Worm (Caenorhabditis elegans) whole organism, L4 larva: ENCODE data around the gene F20B6.5.
A peak's percentile ranks its signal among the peaks of the same experiment; 100 is the strongest.

Experiments
- D1046.2 ChIP-seq: fragments of 200-800 bp; sonication (Bioruptor generic); IDR thresholded peaks from 2 replicates; pipeline ENCODE4 v1.3.6; 2022; ENCODE audit warnings: missing genetic modification characterization, missing compliant biosample characterization
- F10B5.3 ChIP-seq: sonication (generic microtip); optimal IDR thresholded peaks from 2 replicates; lab custom pipeline; 2016; ENCODE audit warnings: mild to moderate bottlenecking, missing genetic modification characterization, missing compliant biosample characterization
- F44E2.7 ChIP-seq: fragments of 200-800 bp; sonication (Bioruptor generic); IDR thresholded peaks from 2 replicates; pipeline ENCODE4 v2.1.2; 2022; ENCODE audit warnings: missing genetic modification characterization, missing compliant biosample characterization
- R02D3.7 ChIP-seq: fragments of 150-350 bp; sonication (generic microtip); optimal IDR thresholded peaks from 3 replicates; lab custom pipeline; 2014; ENCODE audit warnings: missing biosample characterization, missing genetic modification characterization
- T26A8.4 ChIP-seq: fragments of 200-800 bp; sonication (Bioruptor generic); IDR thresholded peaks from 2 replicates; pipeline ENCODE4 v1.3.6; 2022; ENCODE audit warnings: missing genetic modification characterization, missing compliant biosample characterization
- Y5F2A.4 ChIP-seq: fragments of 200-800 bp; sonication (Bioruptor generic); optimal IDR thresholded peaks from 2 replicates; lab custom pipeline; 2018; ENCODE audit warnings: mild to moderate bottlenecking, missing genetic modification characterization, missing compliant biosample characterization
- aha-1 ChIP-seq: fragments of 150-350 bp; peaks from one replicate; lab custom pipeline; 2014; ENCODE audit warnings: missing biosample characterization, missing genetic modification characterization
- ceh-20 ChIP-seq: fragments of 200-800 bp; sonication (Bioruptor generic); IDR thresholded peaks from 2 replicates; pipeline ENCODE4 v1.3.6; 2022; ENCODE audit warnings: missing genetic modification reagents, missing genetic modification characterization, missing compliant biosample characterization
- ctbp-1 ChIP-seq: fragments of 200-800 bp; sonication (Bioruptor generic); IDR thresholded peaks from 2 replicates; pipeline ENCODE4 v1.3.6; 2022; ENCODE audit warnings: missing genetic modification reagents, missing genetic modification characterization, missing compliant biosample characterization
- daf-16 ChIP-seq, 3 experiments: sonication (generic microtip); optimal IDR thresholded peaks; 2 replicates each; lab custom pipeline; 2016 to 2017; ENCODE audit warnings: missing genetic modification characterization in 3 of 3, missing genetic modification reagents in 3 of 3, mild to moderate bottlenecking in 2 of 3, missing compliant biosample characterization in 2 of 3, missing biosample characterization in 1 of 3, moderate library complexity in 1 of 3
- daf-19 ChIP-seq: fragments of 200-800 bp; sonication (Bioruptor generic); conservative IDR thresholded peaks from 2 replicates; pipeline ENCODE4 v1.3.6; 2022; ENCODE audit warnings: missing genetic modification characterization, missing compliant biosample characterization
- dmd-6 ChIP-seq: fragments of 200-800 bp; sonication (Bioruptor generic); IDR thresholded peaks from 2 replicates; pipeline ENCODE4 v1.3.6; 2022; ENCODE audit warnings: missing genetic modification reagents, missing genetic modification characterization, missing compliant biosample characterization
- dmd-9 ChIP-seq: fragments of 200-800 bp; sonication (Bioruptor generic); IDR thresholded peaks from 2 replicates; pipeline ENCODE4 v1.3.6; 2022; ENCODE audit warnings: missing genetic modification reagents, missing genetic modification characterization, missing compliant biosample characterization
- dpl-1 ChIP-seq: fragments of 150-350 bp; optimal IDR thresholded peaks from 2 replicates; lab custom pipeline; 2014; ENCODE audit warnings: missing biosample characterization, missing genetic modification reagents, missing genetic modification characterization
- egl-27 ChIP-seq: sonication (generic microtip); optimal IDR thresholded peaks from 3 replicates; lab custom pipeline; 2017; ENCODE audit warnings: missing biosample characterization, missing genetic modification reagents, missing genetic modification characterization
- fkh-10 ChIP-seq: fragments of 150-350 bp; optimal IDR thresholded peaks from 2 replicates; lab custom pipeline; 2014; ENCODE audit warnings: missing biosample characterization, missing genetic modification reagents, missing genetic modification characterization
- fos-1 ChIP-seq: fragments of 150-350 bp; optimal IDR thresholded peaks from 2 replicates; lab custom pipeline; 2014; ENCODE audit warnings: missing biosample characterization, missing genetic modification characterization
- gei-8 ChIP-seq: fragments of 200-800 bp; sonication (Bioruptor generic); optimal IDR thresholded peaks from 2 replicates; lab custom pipeline; 2018; ENCODE audit warnings: mild to moderate bottlenecking, missing genetic modification characterization, missing compliant biosample characterization
- hlh-11 ChIP-seq: fragments of 200-800 bp; sonication (Bioruptor generic); optimal IDR thresholded peaks from 2 replicates; lab custom pipeline; 2018; ENCODE audit warnings: mild to moderate bottlenecking, missing genetic modification characterization, missing compliant biosample characterization
- hlh-30 ChIP-seq: sonication (generic microtip); optimal IDR thresholded peaks from 2 replicates; lab custom pipeline; 2017; ENCODE audit warnings: antibody characterized with exemption, mild to moderate bottlenecking, missing genetic modification characterization, missing compliant biosample characterization; ENCODE audit not compliant: insufficient read depth
- hmg-1.1 ChIP-seq: fragments of 200-800 bp; sonication (Bioruptor generic); IDR thresholded peaks from 2 replicates; pipeline ENCODE4 v1.3.6; 2022; ENCODE audit warnings: missing genetic modification reagents, missing genetic modification characterization, missing compliant biosample characterization
- lim-7 ChIP-seq: fragments of 200-800 bp; sonication (Bioruptor generic); IDR thresholded peaks from 2 replicates; pipeline ENCODE4 v1.3.6; 2022; ENCODE audit warnings: missing genetic modification characterization, missing compliant biosample characterization
- lin-15B ChIP-seq: fragments of 150-350 bp; sonication (generic microtip); optimal IDR thresholded peaks from 3 replicates; lab custom pipeline; 2014; ENCODE audit warnings: missing biosample characterization, missing genetic modification characterization
- lin-38 ChIP-seq: fragments of 200-800 bp; sonication (Bioruptor generic); IDR thresholded peaks from 2 replicates; pipeline ENCODE4 v1.3.6; 2022; ENCODE audit warnings: missing genetic modification reagents, missing genetic modification characterization, missing compliant biosample characterization
- lin-39 ChIP-seq: fragments of 150-350 bp; optimal IDR thresholded peaks from 2 replicates; lab custom pipeline; 2014; ENCODE audit warnings: missing biosample characterization, missing genetic modification reagents, missing genetic modification characterization
- madf-9 ChIP-seq: fragments of 200-800 bp; sonication (Bioruptor generic); conservative IDR thresholded peaks from 2 replicates; pipeline ENCODE4 v1.3.6; 2022; ENCODE audit warnings: missing genetic modification reagents, missing genetic modification characterization, missing compliant biosample characterization
- mep-1 ChIP-seq: fragments of 150-350 bp; sonication (generic microtip); optimal IDR thresholded peaks from 3 replicates; lab custom pipeline; 2014; ENCODE audit warnings: missing biosample characterization, missing genetic modification characterization
- nhr-102 ChIP-seq: sonication (generic microtip); optimal IDR thresholded peaks from 2 replicates; lab custom pipeline; 2016; ENCODE audit warnings: mild to moderate bottlenecking, missing genetic modification characterization, moderate library complexity, missing compliant biosample characterization
- nhr-42 ChIP-seq: fragments of 200-800 bp; sonication (Bioruptor generic); IDR thresholded peaks from 2 replicates; pipeline ENCODE4 v1.3.6; 2022; ENCODE audit warnings: missing genetic modification characterization, missing compliant biosample characterization
- nhr-48 ChIP-seq: sonication (generic microtip); optimal IDR thresholded peaks from 2 replicates; lab custom pipeline; 2016; ENCODE audit warnings: mild to moderate bottlenecking, missing genetic modification characterization, missing compliant biosample characterization
- nhr-6 ChIP-seq: fragments of 150-350 bp; optimal IDR thresholded peaks from 2 replicates; lab custom pipeline; 2014; ENCODE audit warnings: missing biosample characterization, missing genetic modification characterization
- sdz-12 ChIP-seq: fragments of 200-800 bp; sonication (Bioruptor generic); optimal IDR thresholded peaks from 2 replicates; lab custom pipeline; 2018; ENCODE audit warnings: mild to moderate bottlenecking, missing genetic modification characterization, missing compliant biosample characterization
- set-16 ChIP-seq: fragments of 200-800 bp; sonication (Bioruptor generic); IDR thresholded peaks from 2 replicates; pipeline ENCODE4 v1.3.6; 2022; ENCODE audit warnings: missing genetic modification reagents, missing genetic modification characterization, missing compliant biosample characterization
- skn-1 ChIP-seq: fragments of 150-350 bp; optimal IDR thresholded peaks from 2 replicates; lab custom pipeline; 2014; ENCODE audit warnings: missing biosample characterization, missing genetic modification characterization
- snpc-1.2 ChIP-seq: fragments of 200-800 bp; sonication (Bioruptor generic); IDR thresholded peaks from 2 replicates; pipeline ENCODE4 v1.3.6; 2022; ENCODE audit warnings: missing genetic modification reagents, missing genetic modification characterization, missing compliant biosample characterization
- tag-97 ChIP-seq: fragments of 200-800 bp; sonication (Bioruptor generic); IDR thresholded peaks from 2 replicates; pipeline ENCODE4 v1.3.6; 2022; ENCODE audit warnings: missing genetic modification characterization, missing compliant biosample characterization
- vab-7 ChIP-seq: fragments of 200-800 bp; sonication (Bioruptor generic); IDR thresholded peaks from 2 replicates; pipeline ENCODE4 v1.3.6; 2022; ENCODE audit warnings: missing genetic modification reagents, missing genetic modification characterization, missing compliant biosample characterization
- zfp-3 ChIP-seq: fragments of 200-800 bp; sonication (Bioruptor generic); conservative IDR thresholded peaks from 2 replicates; pipeline ENCODE4 v1.3.6; 2022; ENCODE audit warnings: missing genetic modification reagents, missing genetic modification characterization, missing compliant biosample characterization
- zip-11 ChIP-seq: fragments of 200-800 bp; sonication (Bioruptor generic); IDR thresholded peaks from 2 replicates; pipeline ENCODE4 v1.3.6; 2022; ENCODE audit warnings: missing genetic modification characterization, missing compliant biosample characterization
- zip-2 ChIP-seq: fragments of 150-350 bp; optimal IDR thresholded peaks from 2 replicates; lab custom pipeline; 2014; ENCODE audit warnings: missing biosample characterization, missing genetic modification characterization

Gene F20B6.5

DNA sequence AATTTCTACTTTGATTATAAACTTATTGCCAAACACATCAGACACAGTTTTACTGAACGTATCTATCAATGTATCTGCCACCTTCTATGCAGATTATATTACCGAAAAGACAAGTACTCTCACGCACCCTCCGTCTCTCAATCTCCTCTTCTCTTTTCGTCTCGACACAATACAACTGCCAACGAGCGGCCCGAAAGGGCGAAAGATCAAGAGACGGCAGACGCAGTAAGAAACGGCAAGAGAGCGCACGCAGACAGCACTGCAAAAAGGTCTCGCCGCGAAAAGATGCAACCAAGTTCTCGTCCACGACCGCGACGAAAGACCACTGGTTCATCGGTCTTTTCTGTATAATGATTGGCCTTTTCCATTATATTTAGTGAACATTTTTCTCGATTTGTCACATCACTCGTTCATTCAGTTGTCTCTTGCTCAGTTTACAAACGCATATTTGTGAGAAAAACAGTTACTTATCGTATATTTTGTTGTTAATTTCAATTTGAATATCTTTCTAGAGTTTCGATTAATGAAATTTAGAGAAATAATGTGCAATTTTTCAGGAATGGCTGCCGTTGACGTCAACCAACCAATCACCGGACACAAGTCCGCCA is 9.1 kb downstream of the F20B6.5 start, which contains the start of gene vha-12 (continued):
- TF ChIP-seq dmd-9 (GFP tag; lab: Robert Waterston, UW) (peak; percentile 55; the same call in 1 of the 2 replicates), ctbp-1 (GFP tag; lab: Robert Waterston, UW) (peak; percentile 65), tag-97 (GFP tag; lab: Robert Waterston, UW) (no peak), daf-19 (GFP tag; lab: Robert Waterston, UW) (no peak), nhr-48 (tag; lab: Kevin White, UChicago) (peak; percentile 80)

DNA sequence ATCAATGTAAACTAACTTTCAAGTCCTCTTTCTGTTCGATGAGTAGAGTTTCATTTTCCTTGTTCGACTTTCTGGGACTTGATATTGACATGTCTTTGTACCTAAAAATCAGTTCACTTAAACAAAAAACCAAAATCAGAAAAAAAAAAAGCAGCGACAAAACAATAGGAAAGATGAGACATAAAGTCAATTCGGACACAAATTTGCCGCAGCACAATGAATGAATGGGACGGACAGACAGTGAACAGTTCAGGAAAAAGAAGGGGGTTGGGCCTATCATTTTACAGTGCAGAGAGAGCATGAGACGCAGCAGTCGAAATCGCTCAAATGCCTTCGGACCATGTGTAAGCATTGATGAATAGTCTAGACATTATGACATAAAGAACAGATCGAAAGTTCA is 13.1 kb downstream of the F20B6.5 start, which contains the start of gene mrp-6:
Gene mrp-6, minus strand, starts transcription at position 101 of the 400 bp plus-strand sequence.
- TF ChIP-seq set-16 (GFP tag; lab: Robert Waterston, UW) (no peak), fos-1 (tag; lab: Kevin White, UChicago) (no peak), R02D3.7 (tag; lab: Kevin White, UChicago) (no peak), egl-27 (tag; lab: Kevin White, UChicago) (no peak), T26A8.4 (no peak), gei-8 (GFP tag; lab: Kevin White, UChicago) (no peak), dpl-1 (GFP tag; lab: Kevin White, UChicago) (no peak), hlh-30 (no peak), lin-15B (no peak)
- TF ChIP-seq, all 104 proteins: peak for 0

DNA sequence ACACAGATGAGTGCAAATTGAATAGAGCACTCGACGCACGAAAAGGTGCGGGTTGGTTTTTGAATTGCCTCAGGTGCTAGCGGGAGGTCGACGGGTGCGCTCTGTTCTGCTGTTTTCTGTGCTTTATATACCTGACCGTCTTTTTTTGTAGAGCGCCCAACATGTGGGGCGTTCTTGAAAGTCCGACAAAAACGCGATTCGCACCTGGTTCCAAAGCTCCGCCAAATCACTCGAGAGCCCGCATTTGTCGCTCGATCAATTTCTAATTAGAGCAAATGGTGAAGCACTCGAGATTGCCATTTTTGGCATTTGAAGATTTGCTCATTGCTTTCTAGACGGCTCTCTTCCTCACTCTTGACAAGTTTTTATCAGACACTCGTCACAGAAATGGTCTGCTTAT is 22.3 kb downstream of the F20B6.5 start, which contains the start of gene ZK470.6:
Gene ZK470.6, minus strand, starts transcription at position 101 of the 400 bp plus-strand sequence.
- TF ChIP-seq D1046.2 (GFP tag; lab: Robert Waterston, UW) = no peak
- TF ChIP-seq fkh-10 (GFP tag; lab: Kevin White, UChicago) = no peak
- TF ChIP-seq vab-7 (GFP tag; lab: Robert Waterston, UW) = no peak
- no peak for TF ChIP-seq snpc-1.2 (GFP tag; lab: Robert Waterston, UW)
- TF ChIP-seq skn-1 = no peak

DNA sequence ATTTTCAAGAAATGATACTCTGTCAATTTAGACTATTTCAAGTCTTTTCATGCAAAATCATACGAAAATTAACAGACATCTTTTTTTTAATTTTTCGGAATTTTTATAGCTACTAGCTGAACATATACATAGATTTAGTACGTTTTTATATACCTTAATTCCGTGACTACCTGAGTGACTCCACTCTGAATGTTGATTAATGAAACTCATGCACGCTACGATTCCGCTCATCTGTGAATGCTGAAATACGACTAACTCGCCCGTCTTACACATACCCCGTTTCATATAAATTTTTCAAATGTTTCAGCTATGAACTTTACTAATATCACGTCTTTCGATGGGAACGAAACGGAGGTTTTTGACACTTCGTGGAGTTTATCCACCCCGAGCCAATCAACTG is 32.6 kb downstream of the F20B6.5 start, which contains the start of gene ZK470.14:
Gene ZK470.14, plus strand, starts transcription at position 301 of the 400 bp plus-strand sequence.
- no peak for TF ChIP-seq hlh-30
- no peak for TF ChIP-seq zip-2
- TF ChIP-seq aha-1 (tag; lab: Kevin White, UChicago) = peak; percentile 59

DNA sequence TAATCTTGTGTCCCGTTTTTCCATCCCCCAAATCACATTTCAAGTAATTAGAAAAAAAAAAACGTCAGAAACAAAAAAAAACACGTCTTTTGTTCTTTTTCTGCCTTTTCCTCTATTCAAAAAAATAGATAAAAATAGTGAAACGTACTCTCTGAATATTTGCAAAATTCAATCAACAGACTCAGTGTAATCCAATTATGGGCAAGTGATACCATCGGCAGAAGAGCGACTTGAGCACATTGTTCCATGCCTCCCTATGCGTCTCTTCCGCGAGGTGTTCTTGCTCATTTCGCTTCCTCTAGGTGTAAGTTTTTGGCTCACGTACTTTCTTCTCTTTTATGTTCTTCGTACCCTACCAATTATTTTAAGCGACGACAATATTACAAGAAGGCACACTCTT is 36.3 kb downstream of the F20B6.5 start, which contains the start of gene ZK470.1:
Gene ZK470.1, plus strand, starts transcription at position 301 of the 400 bp plus-strand sequence.
- TF ChIP-seq sdz-12 (GFP tag; lab: Kevin White, UChicago) (no peak), zfp-3 (no peak), nhr-6 (tag; lab: Kevin White, UChicago) (no peak), madf-9 (GFP tag; lab: Robert Waterston, UW) (no peak), zip-11 (GFP tag; lab: Robert Waterston, UW) (no peak), F10B5.3 (no peak), nhr-42 (GFP tag; lab: Robert Waterston, UW) (no peak), hlh-11 (tag; lab: Kevin White, UChicago) (no peak), nhr-102 (no peak), mep-1 (tag; lab: Kevin White, UChicago) (no peak), F44E2.7 (GFP tag; lab: Robert Waterston, UW) (no peak), dmd-6 (no peak), Y5F2A.4 (GFP tag; lab: Kevin White, UChicago) (no peak), lim-7 (GFP tag; lab: Robert Waterston, UW) (no peak), hmg-1.1 (no peak), lin-39 (tag; lab: Kevin White, UChicago) (no peak), daf-16 (GFP tag; optimal IDR thresholded peaks at IDR 0.05; lab: Kevin White, UChicago) (no peak), daf-16 (tag; optimal IDR thresholded peaks at IDR 0.05; lab: Kevin White, UChicago) (no peak), ceh-20 (GFP tag; lab: Robert Waterston, UW) (no peak), lin-38 (GFP tag; lab: Robert Waterston, UW) (no peak)
